Worm (Caenorhabditis elegans) whole organism, late embryonic: ENCODE data around the gene F28F8.7.
"Not testable (repeated sequence)": the region's sequence is repeated elsewhere in the genome, so short reads cannot be mapped to it uniquely, and the experiment has no call there.

Experiments used
- C08G9.2 ChIP-seq: sonication (generic microtip); optimal IDR thresholded peaks from 2 replicates; lab custom pipeline; 2016; ENCODE audit warnings: mild to moderate bottlenecking, missing genetic modification characterization, moderate library complexity, missing compliant biosample characterization
- C38D4.7 ChIP-seq: fragments of 200-800 bp; sonication (Bioruptor generic); optimal IDR thresholded peaks from 2 replicates; lab custom pipeline; 2018; ENCODE audit warnings: mild to moderate bottlenecking, missing genetic modification characterization, moderate library complexity, missing compliant biosample characterization
- F13H6.1 ChIP-seq: sonication (generic microtip); optimal IDR thresholded peaks from 2 replicates; lab custom pipeline; 2016; ENCODE audit warnings: missing genetic modification characterization, missing compliant biosample characterization
- K02D7.2 ChIP-seq: sonication (generic microtip); optimal IDR thresholded peaks from 2 replicates; lab custom pipeline; 2017; ENCODE audit warnings: mild to moderate bottlenecking, missing genetic modification characterization, missing compliant biosample characterization
- K09A11.1 ChIP-seq: sonication (generic microtip); optimal IDR thresholded peaks from 2 replicates; lab custom pipeline; 2017; ENCODE audit warnings: antibody characterized with exemption, mild to moderate bottlenecking, missing genetic modification characterization, missing compliant biosample characterization; ENCODE audit not compliant: insufficient read depth
- T23F11.4 ChIP-seq: fragments of 200-800 bp; sonication (Bioruptor generic); optimal IDR thresholded peaks from 2 replicates; lab custom pipeline; 2018; ENCODE audit warnings: mild to moderate bottlenecking, missing genetic modification characterization, missing compliant biosample characterization
- ahr-1 ChIP-seq: sonication (generic microtip); optimal IDR thresholded peaks from 2 replicates; lab custom pipeline; 2016; ENCODE audit warnings: missing genetic modification characterization, missing compliant biosample characterization
- ama-1 ChIP-seq: fragments of 150-350 bp; optimal IDR thresholded peaks from 2 replicates; lab custom pipeline; 2014
- ceh-14 ChIP-seq: sonication (generic microtip); optimal IDR thresholded peaks from 2 replicates; lab custom pipeline; 2016; ENCODE audit warnings: missing genotype, missing genetic modification characterization, missing compliant biosample characterization
- ceh-19 ChIP-seq: fragments of 200-800 bp; sonication (Bioruptor generic); optimal IDR thresholded peaks from 2 replicates; lab custom pipeline; 2018; ENCODE audit warnings: mild to moderate bottlenecking, missing genetic modification characterization, missing compliant biosample characterization
- ceh-2 ChIP-seq: sonication (generic microtip); optimal IDR thresholded peaks from 2 replicates; lab custom pipeline; 2016; ENCODE audit warnings: missing genotype, missing genetic modification characterization, missing compliant biosample characterization
- ceh-22 ChIP-seq: sonication (generic microtip); optimal IDR thresholded peaks from 2 replicates; lab custom pipeline; 2017; ENCODE audit warnings: missing biosample characterization, missing genetic modification characterization
- ceh-30 ChIP-seq: fragments of 150-350 bp; optimal IDR thresholded peaks from 2 replicates; lab custom pipeline; 2014; ENCODE audit warnings: missing biosample characterization, missing genetic modification characterization
- ceh-31 ChIP-seq: sonication (generic microtip); optimal IDR thresholded peaks from 2 replicates; lab custom pipeline; 2016; ENCODE audit warnings: missing genetic modification characterization, missing compliant biosample characterization
- ceh-45 ChIP-seq: fragments of 200-800 bp; sonication (Bioruptor generic); IDR thresholded peaks from 2 replicates; pipeline ENCODE4 v1.3.6; 2022; ENCODE audit warnings: missing genetic modification reagents, missing genetic modification characterization, missing compliant biosample characterization
- ceh-48 ChIP-seq: sonication (generic microtip); optimal IDR thresholded peaks from 2 replicates; lab custom pipeline; 2016; ENCODE audit warnings: missing genetic modification characterization, inconsistent platforms, missing compliant biosample characterization
- dmd-4 ChIP-seq: sonication (generic microtip); optimal IDR thresholded peaks from 2 replicates; lab custom pipeline; 2016; ENCODE audit warnings: borderline replicate concordance, missing genetic modification characterization, missing compliant biosample characterization
- elt-2 ChIP-seq: sonication (generic microtip); optimal IDR thresholded peaks from 2 replicates; lab custom pipeline; 2016; ENCODE audit warnings: missing genetic modification reagents, missing genetic modification characterization, missing compliant biosample characterization
- elt-4 ChIP-seq: sonication (generic microtip); optimal IDR thresholded peaks from 2 replicates; lab custom pipeline; 2016; ENCODE audit warnings: missing genetic modification characterization, missing compliant biosample characterization
- ets-4 ChIP-seq: sonication (generic microtip); optimal IDR thresholded peaks from 2 replicates; lab custom pipeline; 2016; ENCODE audit warnings: missing genetic modification characterization, missing compliant biosample characterization
- eyg-1 ChIP-seq: sonication (generic microtip); optimal IDR thresholded peaks from 2 replicates; lab custom pipeline; 2016; ENCODE audit warnings: missing genotype, missing genetic modification characterization, missing compliant biosample characterization
- hlh-8 ChIP-seq: sonication (generic microtip); optimal IDR thresholded peaks from 2 replicates; lab custom pipeline; 2016; ENCODE audit warnings: missing genotype, missing genetic modification characterization, missing compliant biosample characterization
- lim-6 ChIP-seq: sonication (generic microtip); optimal IDR thresholded peaks from 2 replicates; lab custom pipeline; 2016; ENCODE audit warnings: missing genetic modification characterization, missing compliant biosample characterization
- lin-11 ChIP-seq: fragments of 200-800 bp; sonication (Bioruptor generic); optimal IDR thresholded peaks from 2 replicates; lab custom pipeline; 2018; ENCODE audit warnings: mild to moderate bottlenecking, missing genetic modification characterization, missing compliant biosample characterization
- madf-2 ChIP-seq: sonication (generic microtip); optimal IDR thresholded peaks from 2 replicates; lab custom pipeline; 2017; ENCODE audit warnings: missing genetic modification characterization, missing compliant biosample characterization
- nfya-1 ChIP-seq: sonication (generic microtip); optimal IDR thresholded peaks from 2 replicates; lab custom pipeline; 2017; ENCODE audit warnings: missing genetic modification characterization, mild to moderate bottlenecking, missing compliant biosample characterization, antibody characterized with exemption, moderate library complexity
- npax-4 ChIP-seq: sonication (generic microtip); optimal IDR thresholded peaks from 2 replicates; lab custom pipeline; 2016; ENCODE audit warnings: missing genetic modification characterization, missing compliant biosample characterization
- odd-2 ChIP-seq: sonication (generic microtip); optimal IDR thresholded peaks from 2 replicates; lab custom pipeline; 2017; ENCODE audit warnings: antibody characterized with exemption, mild to moderate bottlenecking, missing genetic modification characterization, missing compliant biosample characterization
- pag-3 ChIP-seq: sonication (generic microtip); optimal IDR thresholded peaks from 2 replicates; lab custom pipeline; 2016; ENCODE audit warnings: missing compliant biosample characterization, missing genetic modification characterization, borderline replicate concordance
- pax-1 ChIP-seq: fragments of 150-350 bp; optimal IDR thresholded peaks from 2 replicates; lab custom pipeline; 2014; ENCODE audit warnings: missing biosample characterization, missing genetic modification characterization
- pha-2 ChIP-seq: sonication (generic microtip); optimal IDR thresholded peaks from 2 replicates; lab custom pipeline; 2017; ENCODE audit warnings: mild to moderate bottlenecking, missing genetic modification characterization, missing compliant biosample characterization
- pros-1 ChIP-seq: fragments of 150-350 bp; optimal IDR thresholded peaks from 2 replicates; lab custom pipeline; 2014; ENCODE audit warnings: missing biosample characterization, missing genetic modification reagents, missing genetic modification characterization
- ref-2 ChIP-seq: sonication (generic microtip); optimal IDR thresholded peaks from 2 replicates; lab custom pipeline; 2016; ENCODE audit warnings: missing genetic modification characterization, missing compliant biosample characterization
- sox-2 ChIP-seq: fragments of 200-800 bp; sonication (Bioruptor generic); IDR thresholded peaks from 2 replicates; pipeline ENCODE4 v1.3.6; 2022; ENCODE audit warnings: missing genetic modification reagents, missing genetic modification characterization, missing compliant biosample characterization
- tbx-2 ChIP-seq: sonication (generic microtip); optimal IDR thresholded peaks from 2 replicates; lab custom pipeline; 2016; ENCODE audit warnings: missing genetic modification characterization, missing compliant biosample characterization
- tbx-7 ChIP-seq: sonication (generic microtip); optimal IDR thresholded peaks from 2 replicates; lab custom pipeline; 2016; ENCODE audit warnings: missing genotype, missing genetic modification characterization, missing compliant biosample characterization
- unc-3 ChIP-seq, 2 experiments: fragments of 200-800 bp in 1 of 2; sonication (Bioruptor generic) in 1 of 2; sonication (generic microtip) in 1 of 2; conservative IDR thresholded peaks in 1 of 2; optimal IDR thresholded peaks in 1 of 2; 2 replicates each; pipeline versions ENCODE4 v1.3.6 to Lab custom; 2016 to 2022; ENCODE audit warnings: missing compliant biosample characterization in 2 of 2, missing genetic modification characterization in 2 of 2, missing genetic modification reagents in 1 of 2
- zip-5 ChIP-seq: sonication (generic microtip); optimal IDR thresholded peaks from 2 replicates; lab custom pipeline; 2016; ENCODE audit warnings: missing genetic modification characterization, missing compliant biosample characterization

The F28F8.7 gene

DNA sequence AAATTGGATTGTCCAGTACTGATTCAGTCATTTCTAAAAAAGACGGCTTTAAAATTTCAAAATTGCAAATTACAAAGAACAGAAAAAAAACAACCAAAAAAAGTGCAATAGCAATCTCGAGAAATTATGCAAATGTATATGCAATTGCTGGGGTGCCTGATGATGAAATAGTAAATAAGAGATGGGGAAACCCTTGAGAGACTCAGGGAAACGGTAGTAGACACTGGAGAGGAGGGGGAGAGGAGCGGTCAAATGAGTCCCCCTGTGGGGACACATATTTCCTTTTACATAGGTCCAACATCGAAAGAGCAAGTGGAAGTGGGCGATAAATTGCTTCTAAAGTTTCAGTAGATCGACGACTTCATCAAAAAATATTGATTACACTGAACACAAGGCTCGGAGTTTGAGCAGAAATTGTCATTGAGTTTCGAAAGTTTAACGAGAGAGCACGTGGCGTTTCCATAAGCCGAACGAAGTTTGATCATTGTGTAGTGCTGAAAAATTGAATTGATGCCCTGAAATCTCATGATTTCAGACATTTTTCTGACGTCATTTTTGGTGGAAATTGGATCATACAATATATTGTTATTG lies 20.0 kb upstream of the F28F8.7 start, which contains the start of the genes fbxa-153 and str-12 (continued):
- TF ChIP-seq odd-2 (tag; lab: Kevin White, UChicago) (no peak), K09A11.1 (tag; lab: Kevin White, UChicago) (no peak), F13H6.1 (tag; lab: Kevin White, UChicago) (no peak), ama-1 (lab: Kevin White, UChicago) (no peak), madf-2 (tag; lab: Kevin White, UChicago) (no peak), tbx-2 (tag; lab: Kevin White, UChicago) (peak; percentile 51), ceh-45 (no peak), ceh-31 (tag; lab: Kevin White, UChicago) (peak; percentile 76), sox-2 (no peak), lim-6 (peak; percentile 11)

DNA sequence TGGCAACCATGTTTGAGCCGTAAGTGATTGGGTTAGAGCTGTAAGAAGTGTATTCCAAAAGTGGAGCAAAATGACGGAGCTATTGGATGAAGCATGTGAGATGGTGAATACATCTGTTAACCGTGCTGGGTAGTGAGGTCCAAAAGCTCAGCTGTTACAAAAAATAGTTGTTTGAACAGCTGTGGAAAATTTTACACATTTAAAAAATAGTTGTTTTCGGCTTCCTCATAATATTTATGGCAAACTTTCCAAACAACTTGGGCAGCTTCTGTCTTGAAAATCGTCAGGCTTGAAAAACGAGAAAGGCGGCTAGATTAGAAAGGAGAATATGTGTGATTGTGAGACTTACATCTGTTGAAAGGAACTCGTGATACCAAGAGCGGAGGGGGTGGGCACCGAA lies 14.6 kb upstream of the F28F8.7 start, which contains the start of gene fbxa-154:
TSS of gene fbxa-154 (minus strand) at position 101 of the 400 bp plus-strand sequence.
- TF ChIP-seq ama-1 (lab: Kevin White, UChicago) (no peak), ref-2 (tag; lab: Kevin White, UChicago) (no peak), tbx-7 (tag; lab: Kevin White, UChicago) (no peak), pha-2 (tag; lab: Kevin White, UChicago) (no peak), K02D7.2 (no peak), elt-4 (no peak)
- TF ChIP-seq, all 69 proteins: peak for 0

- TF ChIP-seq ceh-19 (no peak), nfya-1 (tag; lab: Kevin White, UChicago) (no peak), pax-1 (no peak), npax-4 (tag; lab: Kevin White, UChicago) (no peak), pros-1 (tag; lab: Kevin White, UChicago) (no peak), ceh-14 (tag; lab: Kevin White, UChicago) (no peak), ceh-48 (tag; lab: Kevin White, UChicago) (no peak), pag-3 (tag; lab: Kevin White, UChicago) (no peak), sox-2 (no peak), T23F11.4 (GFP tag; lab: Kevin White, UChicago) (no peak), hlh-8 (tag; lab: Kevin White, UChicago) (no peak), ama-1 (lab: Kevin White, UChicago) (no peak), ets-4 (no peak)
- TF ChIP-seq, all 69 proteins: peak for 0
Measured at ce11 chrV:15602253-15602652, 11.8 kb upstream of the F28F8.7 start, which contains the start of gene fbxa-152. TSS of gene fbxa-152 (minus strand) at chrV:15602353.

DNA sequence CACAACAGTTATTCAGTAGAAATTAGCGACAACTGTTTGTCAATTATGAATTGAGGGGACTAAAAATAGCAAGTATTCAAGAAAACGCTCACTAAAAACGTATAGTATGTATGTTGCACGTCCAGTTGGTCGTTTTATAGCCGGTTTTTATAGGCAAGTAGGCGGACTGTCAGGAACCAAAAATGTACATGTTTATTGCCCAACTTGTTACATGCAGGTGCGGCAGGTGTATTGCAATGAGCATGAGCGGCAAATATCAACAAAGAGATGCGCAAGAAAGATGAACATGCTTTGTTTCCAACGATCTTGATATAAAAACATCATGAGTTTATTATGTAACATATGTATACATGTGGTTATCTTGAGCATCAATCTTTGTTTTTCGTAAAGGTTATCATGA lies 9.3 kb upstream of the F28F8.7 start, which contains the start of gene B0391.14:
TSS of gene B0391.14 (minus strand) at position 101 of the 400 bp plus-strand sequence.
- not testable (repeated sequence) for TF ChIP-seq pag-3, eyg-1, npax-4 (tag; lab: Kevin White, UChicago)

ce11 chrV:15594573-15594972 lies 4.2 kb upstream of the F28F8.7 start, which contains the start of gene fbxa-139:
TSS of gene fbxa-139 (minus strand) at chrV:15594673.
- TF ChIP-seq madf-2 (tag; lab: Kevin White, UChicago) (no peak), ceh-2 (tag; lab: Kevin White, UChicago) (no peak), elt-2 (no peak), ceh-30 (no peak), unc-3 (GFP tag; conservative IDR thresholded peaks at IDR 0.05; lab: Robert Waterston, UW) (no peak), unc-3 (tag; optimal IDR thresholded peaks at IDR 0.05; lab: Kevin White, UChicago) (no peak), C08G9.2 (tag; lab: Kevin White, UChicago) (no peak), ceh-14 (tag; lab: Kevin White, UChicago) (no peak), lin-11 (tag; lab: Kevin White, UChicago) (no peak), ahr-1 (tag; lab: Kevin White, UChicago) (no peak), ceh-22 (tag; lab: Kevin White, UChicago) (no peak), dmd-4 (tag; lab: Kevin White, UChicago) (no peak), zip-5 (no peak), T23F11.4 (GFP tag; lab: Kevin White, UChicago) (no peak), K09A11.1 (tag; lab: Kevin White, UChicago) (no peak), C38D4.7 (no peak), odd-2 (tag; lab: Kevin White, UChicago) (no peak)
